Fruit fly (Drosophila melanogaster) whole organism, larva: ENCODE results near the gene CG31051.

Source experiments
- noc ChIP-seq: fragments of 200-800 bp; sonication (Bioruptor generic); optimal IDR thresholded peaks from 3 replicates; lab custom pipeline; 2019; ENCODE audit warnings: missing biosample characterization, mild to moderate bottlenecking, missing genetic modification characterization, moderate library complexity

CG31051 gene

DNA sequence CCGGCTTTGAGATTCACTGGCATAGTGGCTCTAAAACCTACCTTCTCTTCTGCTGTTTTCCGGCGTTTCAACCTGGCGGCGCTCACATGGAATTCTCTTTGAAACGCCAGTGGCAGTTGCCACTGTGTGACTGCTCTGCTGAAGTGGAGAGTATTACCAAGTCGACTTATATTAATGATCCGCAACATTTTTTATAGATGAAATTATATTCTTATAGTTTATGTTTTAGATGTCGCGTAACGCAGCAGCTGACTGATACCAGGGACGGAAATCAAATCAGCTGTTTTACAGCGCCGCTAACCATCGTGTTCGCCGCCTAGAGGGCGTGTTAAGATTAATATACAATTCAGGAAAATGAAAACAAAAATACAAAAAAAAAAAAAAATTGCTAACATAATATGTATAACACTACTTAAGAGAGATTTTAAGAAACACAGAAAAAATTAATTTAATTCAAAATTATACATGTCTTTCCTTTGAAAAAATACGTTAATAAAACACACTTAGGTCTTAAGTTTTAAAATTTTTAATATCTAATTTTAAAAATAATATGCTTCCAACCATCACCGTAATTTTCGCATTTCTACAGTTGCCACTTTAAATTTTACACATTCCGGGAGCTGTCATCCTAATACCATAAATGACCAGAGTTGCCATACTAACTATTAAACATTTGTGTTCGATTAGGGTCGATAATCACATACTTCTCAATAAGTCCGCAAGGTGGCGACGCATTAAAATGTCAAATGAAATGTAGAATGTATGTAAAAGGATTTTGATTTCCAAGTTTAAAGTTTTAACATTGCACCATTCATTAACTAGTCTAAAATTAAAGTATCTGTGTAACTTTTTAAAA lies 24.5 kb upstream of the CG31051 start, which contains the start of gene mIF2:
TSS of gene mIF2 (minus strand) at position 280 of the 856 bp plus-strand sequence.
- no peak for TF ChIP-seq noc (tag; lab: Kevin White, UChicago)

DNA sequence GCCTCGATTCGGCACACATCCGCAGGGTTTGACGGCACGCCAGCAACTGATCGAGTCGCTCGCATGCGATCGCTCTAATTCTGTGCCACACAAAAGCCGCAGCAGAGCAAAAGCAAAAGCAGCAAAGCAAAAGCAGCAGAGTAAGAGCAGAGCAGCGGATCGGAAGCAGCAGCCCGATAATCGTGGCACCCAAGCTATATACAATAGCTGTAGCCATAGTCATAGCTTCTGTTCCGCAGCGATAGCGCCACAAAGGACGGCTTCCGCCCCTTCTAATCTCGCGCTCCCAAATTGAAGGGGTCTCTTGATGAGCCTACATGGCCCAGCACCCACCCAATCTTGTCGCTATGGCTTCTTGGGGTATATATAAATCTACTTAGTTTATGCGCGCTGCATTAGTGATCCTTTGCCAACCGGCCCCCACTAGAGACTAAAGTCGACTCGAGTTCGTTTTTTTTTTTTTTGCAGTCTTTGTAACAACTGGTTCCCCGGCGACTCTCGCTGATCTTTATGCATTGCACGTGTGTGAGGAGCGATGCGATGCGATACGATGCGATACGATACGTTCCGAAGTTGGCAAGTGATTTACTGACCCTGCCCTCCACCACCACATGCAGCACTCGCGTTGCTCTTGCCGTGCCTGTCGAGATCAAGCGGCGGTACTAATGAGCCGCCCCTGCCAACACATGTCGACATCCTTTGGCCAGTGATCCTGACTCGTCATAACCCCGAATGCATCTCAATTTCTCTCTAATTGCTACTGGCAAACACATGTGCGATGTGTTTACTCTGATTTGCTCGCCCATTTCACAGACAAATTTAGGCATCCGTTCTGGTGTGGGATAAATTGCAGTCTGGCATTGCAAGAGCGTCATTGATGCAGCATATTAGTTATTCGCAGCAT lies 20.2 kb upstream of the CG31051 start, which contains the start of gene Ppn:
TSS of gene Ppn (minus strand) at position 51 of the 904 bp plus-strand sequence.
- TF ChIP-seq noc (tag; lab: Kevin White, UChicago): no peak

DNA sequence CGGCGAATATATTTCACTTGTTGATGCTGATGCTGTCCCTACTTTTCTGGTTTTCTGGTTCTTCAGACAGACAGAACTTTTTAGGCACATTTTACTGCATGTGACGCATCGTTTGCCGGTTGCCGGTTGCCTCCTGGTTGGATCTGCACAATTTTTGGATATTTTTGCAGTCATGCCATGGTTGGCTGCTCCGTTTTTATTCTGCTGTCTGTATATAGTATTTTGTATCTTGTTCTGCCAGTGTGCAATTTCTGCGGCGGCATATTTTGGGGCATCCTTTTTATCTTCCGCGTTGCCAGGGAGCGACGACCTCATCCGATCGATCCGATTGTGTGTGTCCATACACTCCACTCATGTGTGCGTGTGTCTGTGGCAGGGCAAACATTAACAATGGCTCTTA lies 16.5 kb upstream of the CG31051 start:
- TF ChIP-seq noc (tag; lab: Kevin White, UChicago): no peak

DNA sequence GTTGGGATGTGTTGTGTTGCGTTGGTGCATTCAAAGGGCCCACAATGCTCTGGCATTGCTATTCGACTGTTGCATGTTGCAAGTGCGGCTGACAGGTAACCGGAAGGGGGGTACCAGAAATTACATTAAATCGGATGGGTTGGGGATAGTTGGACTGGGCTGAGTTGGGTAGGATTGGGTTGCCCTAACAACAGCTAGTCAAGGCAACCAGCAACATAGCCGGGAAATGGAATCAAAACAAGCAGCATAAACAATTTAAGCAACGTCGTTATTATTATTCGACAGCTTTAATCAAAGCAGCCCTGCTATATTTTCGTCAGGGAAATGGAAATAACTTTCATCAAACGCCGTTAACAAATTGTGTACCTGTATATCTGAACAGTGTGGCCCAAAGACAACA lies 33.7 kb downstream of the CG31051 start, which contains the start of gene Dhc98D:
TSS of gene Dhc98D (plus strand) at position 301 of the 400 bp plus-strand sequence.
- TF ChIP-seq noc (tag; lab: Kevin White, UChicago): no peak

DNA sequence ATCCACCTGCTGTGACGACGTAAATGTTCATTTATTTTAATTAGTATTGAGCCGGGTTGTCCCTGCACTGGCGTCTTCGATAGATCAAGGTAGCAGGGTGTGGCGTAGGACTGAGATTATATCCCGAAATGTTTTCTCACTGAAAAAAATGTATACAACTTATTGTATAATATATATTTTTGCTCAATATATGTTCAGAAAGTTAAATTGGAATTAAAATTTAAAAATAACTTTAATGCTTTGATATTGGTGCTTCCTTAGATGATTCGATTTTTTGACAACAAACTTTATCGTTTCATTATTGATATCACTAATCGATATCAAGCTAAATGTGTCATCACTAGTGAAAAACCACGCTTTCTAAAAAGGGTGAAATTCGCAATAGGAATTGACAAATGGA lies 36.1 kb downstream of the CG31051 start, which contains the start of gene CG1894:
TSS of gene CG1894 (plus strand) at position 301 of the 400 bp plus-strand sequence.
- no peak for TF ChIP-seq noc (tag; lab: Kevin White, UChicago)
